Worm (Caenorhabditis elegans) whole organism, young adult: Measurements from ENCODE around the gene ttx-3.

Experiments used
- B0019.2 ChIP-seq: fragments of 200-800 bp; sonication (Bioruptor generic); conservative IDR thresholded peaks from 2 replicates; pipeline ENCODE4 v1.3.6; 2022; ENCODE audit warnings: missing genetic modification reagents, missing genetic modification characterization, missing compliant biosample characterization
- B0336.3 ChIP-seq: fragments of 200-800 bp; sonication (Bioruptor generic); IDR thresholded peaks from 2 replicates; pipeline ENCODE4 v1.3.6; 2022; ENCODE audit warnings: missing genetic modification characterization, missing compliant biosample characterization
- C06A6.2 ChIP-seq: fragments of 200-800 bp; sonication (Bioruptor generic); conservative IDR thresholded peaks from 2 replicates; pipeline ENCODE4 v1.3.6; 2022; ENCODE audit warnings: missing genetic modification characterization, missing compliant biosample characterization
- C17E4.6 ChIP-seq: fragments of 200-800 bp; sonication (Bioruptor generic); IDR thresholded peaks from 2 replicates; pipeline ENCODE4 v1.3.6; 2022; ENCODE audit warnings: missing genetic modification reagents, missing genetic modification characterization, missing compliant biosample characterization
- F23B12.7 ChIP-seq: sonication (generic microtip); optimal IDR thresholded peaks from 2 replicates; lab custom pipeline; 2017; ENCODE audit warnings: missing genetic modification characterization, mild to moderate bottlenecking, missing compliant biosample characterization, antibody characterized with exemption, moderate library complexity; ENCODE audit not compliant: insufficient read depth
- F33H1.4 ChIP-seq: fragments of 200-800 bp; sonication (Bioruptor generic); IDR thresholded peaks from 2 replicates; pipeline ENCODE4 v1.3.6; 2022; ENCODE audit warnings: missing genetic modification reagents, missing genetic modification characterization, missing compliant biosample characterization
- F37B4.10 ChIP-seq: fragments of 200-800 bp; sonication (Bioruptor generic); IDR thresholded peaks from 2 replicates; pipeline ENCODE4 v1.3.6; 2022; ENCODE audit warnings: missing genetic modification characterization, missing compliant biosample characterization
- F39B2.1 ChIP-seq: fragments of 200-800 bp; sonication (Bioruptor generic); IDR thresholded peaks from 2 replicates; pipeline ENCODE4 v1.3.6; 2022; ENCODE audit warnings: missing genetic modification reagents, missing genetic modification characterization, missing compliant biosample characterization
- F52B5.7 ChIP-seq: sonication (generic microtip); optimal IDR thresholded peaks from 2 replicates; lab custom pipeline; 2016; ENCODE audit warnings: mild to moderate bottlenecking, missing genetic modification characterization, missing compliant biosample characterization
- T07F8.4 ChIP-seq: sonication (generic microtip); optimal IDR thresholded peaks from 2 replicates; lab custom pipeline; 2016; ENCODE audit warnings: mild to moderate bottlenecking, missing genetic modification characterization, moderate library complexity, missing compliant biosample characterization
- Y53G8AR.9 ChIP-seq: fragments of 200-800 bp; sonication (Bioruptor generic); conservative IDR thresholded peaks from 2 replicates; pipeline ENCODE4 v1.3.6; 2022; ENCODE audit warnings: missing genetic modification reagents, missing genetic modification characterization, missing compliant biosample characterization
- Y56A3A.18 ChIP-seq: fragments of 200-800 bp; sonication (Bioruptor generic); IDR thresholded peaks from 2 replicates; pipeline ENCODE4 v1.3.6; 2022; ENCODE audit warnings: missing genetic modification reagents, missing genetic modification characterization, missing compliant biosample characterization
- Y95B8A.8 ChIP-seq: fragments of 200-800 bp; sonication (Bioruptor generic); IDR thresholded peaks from 2 replicates; pipeline ENCODE4 v1.3.6; 2022; ENCODE audit warnings: missing genetic modification reagents, missing genetic modification characterization, missing compliant biosample characterization
- aptf-3 ChIP-seq: fragments of 200-800 bp; sonication (Bioruptor generic); IDR thresholded peaks from 2 replicates; pipeline ENCODE4 v1.3.6; 2022; ENCODE audit warnings: missing genetic modification characterization, missing compliant biosample characterization
- attf-3 ChIP-seq: fragments of 200-800 bp; sonication (Bioruptor generic); conservative IDR thresholded peaks from 2 replicates; pipeline ENCODE4 v1.3.6; 2022; ENCODE audit warnings: missing genetic modification reagents, missing genetic modification characterization, missing compliant biosample characterization
- bed-1 ChIP-seq: fragments of 200-800 bp; sonication (Bioruptor generic); IDR thresholded peaks from 2 replicates; pipeline ENCODE4 v1.3.6; 2022; ENCODE audit warnings: missing genetic modification reagents, missing genetic modification characterization, missing compliant biosample characterization
- cebp-2 ChIP-seq: fragments of 200-800 bp; sonication (Bioruptor generic); IDR thresholded peaks from 2 replicates; pipeline ENCODE4 v1.3.6; 2022; ENCODE audit warnings: missing genetic modification characterization, missing compliant biosample characterization
- ceh-27 ChIP-seq: fragments of 200-800 bp; sonication (Bioruptor generic); optimal IDR thresholded peaks from 2 replicates; lab custom pipeline; 2018; ENCODE audit warnings: mild to moderate bottlenecking, missing genetic modification characterization, moderate library complexity, missing compliant biosample characterization
- ceh-40 ChIP-seq: fragments of 200-800 bp; sonication (Bioruptor generic); IDR thresholded peaks from 2 replicates; pipeline ENCODE4 v1.3.6; 2022; ENCODE audit warnings: missing genetic modification characterization, missing compliant biosample characterization
- ceh-58 ChIP-seq: fragments of 200-800 bp; sonication (Bioruptor generic); IDR thresholded peaks from 2 replicates; pipeline ENCODE4 v1.3.6; 2022; ENCODE audit warnings: missing genetic modification characterization, missing compliant biosample characterization
- dox-1 ChIP-seq: fragments of 200-800 bp; sonication (Bioruptor generic); IDR thresholded peaks from 2 replicates; pipeline ENCODE4 v1.3.6; 2022; ENCODE audit warnings: missing genetic modification reagents, missing genetic modification characterization, missing compliant biosample characterization
- dpl-1 ChIP-seq: fragments of 150-350 bp; optimal IDR thresholded peaks from 2 replicates; lab custom pipeline; 2014; ENCODE audit warnings: missing biosample characterization, missing genetic modification reagents, missing genetic modification characterization
- ets-4 ChIP-seq: fragments of 200-800 bp; sonication (Bioruptor generic); optimal IDR thresholded peaks from 2 replicates; lab custom pipeline; 2018; ENCODE audit warnings: mild to moderate bottlenecking, missing genetic modification characterization, missing compliant biosample characterization
- him-1 ChIP-seq: sonication (generic microtip); optimal IDR thresholded peaks from 2 replicates; lab custom pipeline; 2016; ENCODE audit warnings: missing genotype, missing genetic modification reagents, missing genetic modification characterization, missing compliant biosample characterization
- hlh-26 ChIP-seq: fragments of 200-800 bp; sonication (Bioruptor generic); conservative IDR thresholded peaks from 2 replicates; pipeline ENCODE4 v1.3.6; 2022; ENCODE audit warnings: missing genetic modification reagents, missing genetic modification characterization, missing compliant biosample characterization
- hsf-1 ChIP-seq: fragments of 200-800 bp; sonication (Bioruptor generic); IDR thresholded peaks from 2 replicates; pipeline ENCODE4 v1.3.6; 2022; ENCODE audit warnings: missing genetic modification reagents, missing genetic modification characterization, missing compliant biosample characterization
- lin-40 ChIP-seq: sonication (generic microtip); optimal IDR thresholded peaks from 2 replicates; lab custom pipeline; 2016; ENCODE audit warnings: missing genetic modification characterization, mild to moderate bottlenecking, missing compliant biosample characterization, missing genotype, missing genetic modification reagents
- lin-54 ChIP-seq: fragments of 200-800 bp; sonication (Bioruptor generic); optimal IDR thresholded peaks from 2 replicates; lab custom pipeline; 2018; ENCODE audit warnings: mild to moderate bottlenecking, missing genetic modification characterization, missing compliant biosample characterization
- madf-3 ChIP-seq: fragments of 200-800 bp; sonication (Bioruptor generic); IDR thresholded peaks from 2 replicates; pipeline ENCODE4 v1.3.6; 2022; ENCODE audit warnings: missing genetic modification reagents, missing genetic modification characterization, missing compliant biosample characterization
- madf-6 ChIP-seq: fragments of 200-800 bp; sonication (Bioruptor generic); IDR thresholded peaks from 2 replicates; pipeline ENCODE4 v1.3.6; 2022; ENCODE audit warnings: missing genetic modification reagents, missing genetic modification characterization, missing compliant biosample characterization
- madf-8 ChIP-seq: fragments of 200-800 bp; sonication (Bioruptor generic); conservative IDR thresholded peaks from 2 replicates; pipeline ENCODE4 v1.3.6; 2022; ENCODE audit warnings: missing genetic modification reagents, missing genetic modification characterization, missing compliant biosample characterization
- mcd-1 ChIP-seq: fragments of 200-800 bp; sonication (Bioruptor generic); IDR thresholded peaks from 2 replicates; pipeline ENCODE4 v1.3.6; 2022; ENCODE audit warnings: missing genetic modification reagents, missing genetic modification characterization, missing compliant biosample characterization
- mel-28 ChIP-seq: sonication (generic microtip); optimal IDR thresholded peaks from 2 replicates; lab custom pipeline; 2016; ENCODE audit warnings: borderline replicate concordance, mild to moderate bottlenecking, missing genetic modification characterization, missing compliant biosample characterization
- mes-4 ChIP-seq: sonication (generic microtip); optimal IDR thresholded peaks from 2 replicates; lab custom pipeline; 2016; ENCODE audit warnings: missing genotype, missing genetic modification characterization, missing compliant biosample characterization
- mxl-1 ChIP-seq: sonication (generic microtip); optimal IDR thresholded peaks from 2 replicates; lab custom pipeline; 2016; ENCODE audit warnings: missing genetic modification characterization, missing compliant biosample characterization
- nfya-2 ChIP-seq: fragments of 200-800 bp; sonication (Bioruptor generic); IDR thresholded peaks from 2 replicates; pipeline ENCODE4 v1.3.6; 2022; ENCODE audit warnings: missing genetic modification reagents, missing genetic modification characterization, missing compliant biosample characterization
- nhr-120 ChIP-seq: fragments of 200-800 bp; sonication (Bioruptor generic); IDR thresholded peaks from 2 replicates; pipeline ENCODE4 v1.3.6; 2022; ENCODE audit warnings: missing genetic modification characterization, missing compliant biosample characterization
- nhr-179 ChIP-seq: sonication (generic microtip); optimal IDR thresholded peaks from 2 replicates; lab custom pipeline; 2016; ENCODE audit warnings: mild to moderate bottlenecking, missing genetic modification characterization, missing compliant biosample characterization
- nhr-27 ChIP-seq: fragments of 200-800 bp; sonication (Bioruptor generic); optimal IDR thresholded peaks from 2 replicates; lab custom pipeline; 2018; ENCODE audit warnings: mild to moderate bottlenecking, missing genetic modification characterization, moderate library complexity, missing compliant biosample characterization
- nhr-90 ChIP-seq: sonication (generic microtip); optimal IDR thresholded peaks from 2 replicates; lab custom pipeline; 2016; ENCODE audit warnings: missing genotype, mild to moderate bottlenecking, missing genetic modification characterization, missing compliant biosample characterization
- snpc-1.1 ChIP-seq: sonication (generic microtip); optimal IDR thresholded peaks from 2 replicates; lab custom pipeline; 2017; ENCODE audit warnings: missing genetic modification characterization, mild to moderate bottlenecking, missing compliant biosample characterization, antibody characterized with exemption, moderate library complexity, missing genotype, missing genetic modification reagents; ENCODE audit not compliant: insufficient read depth
- snpc-4 ChIP-seq, 5 experiments: fragments of 150-350 bp in 1 of 5; sonication (generic microtip) in 4 of 5; optimal IDR thresholded peaks; 2 replicates each; lab custom pipeline; 2014 to 2018; ENCODE audit warnings: missing genetic modification characterization in 5 of 5, missing biosample characterization in 3 of 5, antibody characterized with exemption in 2 of 5, mild to moderate bottlenecking in 2 of 5, missing compliant biosample characterization in 2 of 5, missing genotype in 2 of 5, moderate library complexity in 2 of 5, missing genetic modification reagents in 1 of 5
- tbp1 ChIP-seq: fragments of 200-800 bp; sonication (Bioruptor generic); optimal IDR thresholded peaks from 2 replicates; lab custom pipeline; 2018; ENCODE audit warnings: mild to moderate bottlenecking, missing genetic modification characterization, missing compliant biosample characterization
- unc-130 ChIP-seq: sonication (generic microtip); optimal IDR thresholded peaks from 2 replicates; lab custom pipeline; 2016; ENCODE audit warnings: missing genetic modification reagents, missing genetic modification characterization, missing compliant biosample characterization
- xnd-1 ChIP-seq: sonication (generic microtip); optimal IDR thresholded peaks from 2 replicates; lab custom pipeline; 2016; ENCODE audit warnings: missing genotype, missing genetic modification reagents, missing genetic modification characterization, missing compliant biosample characterization
- zfh-2 ChIP-seq: fragments of 200-800 bp; sonication (Bioruptor generic); conservative IDR thresholded peaks from 2 replicates; pipeline ENCODE4 v1.3.6; 2022; ENCODE audit warnings: missing genetic modification reagents, missing genetic modification characterization, missing compliant biosample characterization
- ztf-28 ChIP-seq: fragments of 200-800 bp; sonication (Bioruptor generic); IDR thresholded peaks from 2 replicates; pipeline ENCODE4 v1.3.6; 2022; ENCODE audit warnings: missing genetic modification reagents, missing genetic modification characterization, missing compliant biosample characterization

The ttx-3 gene

ce11 chrX:11757666-11758065, 11.5 kb downstream of the ttx-3 start (continued):
- TF ChIP-seq snpc-1.1 (tag; lab: Kevin White, UChicago) = peak; percentile 36
- peak; percentile 73 for TF ChIP-seq ceh-40
- TF ChIP-seq Y56A3A.18 (GFP tag; lab: Robert Waterston, UW) = peak; percentile 92
- TF ChIP-seq bed-1 (GFP tag; lab: Robert Waterston, UW) = 0 out of 2 replicates have a peak, but pooled peaks have one; percentile 48
- TF ChIP-seq hlh-26 (GFP tag; lab: Robert Waterston, UW) = no peak
- TF ChIP-seq aptf-3 = no peak
- TF ChIP-seq F33H1.4 (GFP tag; lab: Robert Waterston, UW) = no peak
- TF ChIP-seq C06A6.2 (GFP tag; lab: Robert Waterston, UW) = peak; percentile 64; the same call in 1 of the 2 replicates
- no peak; the same call in 1 of the 2 replicates for TF ChIP-seq dox-1
- TF ChIP-seq lin-40 = peak; percentile 73
- TF ChIP-seq snpc-4 (GFP tag; optimal IDR thresholded peaks at IDR 0.05; lab: Kevin White, UChicago) = peak; percentile 82
- peak in 1 of 4 experiments; percentile 83 for TF ChIP-seq snpc-4 (tag; optimal IDR thresholded peaks at IDR 0.05; lab: Kevin White, UChicago)
- 0 out of 2 replicates have a peak, but pooled peaks have one; percentile 77 for TF ChIP-seq nhr-120 (GFP tag; lab: Robert Waterston, UW)
- TF ChIP-seq C17E4.6 (GFP tag; lab: Robert Waterston, UW) = peak; percentile 75; the same call in 1 of the 2 replicates
- TF ChIP-seq madf-3 = no peak
- peak; percentile 90 for TF ChIP-seq T07F8.4 (tag; lab: Kevin White, UChicago)
- no peak for TF ChIP-seq Y95B8A.8 (GFP tag; lab: Robert Waterston, UW)
- peak; percentile 99 for TF ChIP-seq tbp1
- TF ChIP-seq Y53G8AR.9 (GFP tag; lab: Robert Waterston, UW) = no peak; the same call in 1 of the 2 replicates
- TF ChIP-seq ceh-27 (GFP tag; lab: Kevin White, UChicago) = peak; percentile 85
- 0 out of 2 replicates have a peak, but pooled peaks have one; percentile 54 for TF ChIP-seq hsf-1 (GFP tag; lab: Robert Waterston, UW)
- no peak for TF ChIP-seq ceh-58 (GFP tag; lab: Robert Waterston, UW)
- no peak for TF ChIP-seq ets-4 (GFP tag; lab: Kevin White, UChicago)
- peak; percentile 96 for TF ChIP-seq him-1 (tag; lab: Kevin White, UChicago)
- peak; percentile 68 for TF ChIP-seq mcd-1
- no peak for TF ChIP-seq B0336.3
- peak; percentile 89; the same call in 1 of the 2 replicates for TF ChIP-seq ztf-28
- TF ChIP-seq nhr-90 (tag; lab: Kevin White, UChicago) = peak; percentile 90
- TF ChIP-seq F52B5.7 (tag; lab: Kevin White, UChicago) = peak; percentile 56
- no peak for TF ChIP-seq xnd-1 (tag; lab: Kevin White, UChicago)
- TF ChIP-seq mes-4 = peak; percentile 88
- TF ChIP-seq mel-28 (tag; lab: Kevin White, UChicago) = no peak
- TF ChIP-seq lin-54 (GFP tag; lab: Kevin White, UChicago) = peak; percentile 59
- 0 out of 2 replicates have a peak, but pooled peaks have one; percentile 70 for TF ChIP-seq nfya-2
- TF ChIP-seq F37B4.10 (GFP tag; lab: Robert Waterston, UW) = 0 out of 2 replicates have a peak, but pooled peaks have one; percentile 44
- TF ChIP-seq madf-8 (GFP tag; lab: Robert Waterston, UW) = no peak
- 0 out of 2 replicates have a peak, but pooled peaks have one; percentile 87 for TF ChIP-seq cebp-2 (GFP tag; lab: Robert Waterston, UW)
- TF ChIP-seq zfh-2 (GFP tag; lab: Robert Waterston, UW) = no peak
- TF ChIP-seq mxl-1 (tag; lab: Kevin White, UChicago) = peak; percentile 93
- peak; percentile 73 for TF ChIP-seq madf-6 (GFP tag; lab: Robert Waterston, UW)
- no peak for TF ChIP-seq nhr-179 (tag; lab: Kevin White, UChicago)
- peak; percentile 55; the same call in 1 of the 2 replicates for TF ChIP-seq B0019.2 (GFP tag; lab: Robert Waterston, UW)
- peak; percentile 48 for TF ChIP-seq unc-130 (GFP tag; lab: Kevin White, UChicago)
- TF ChIP-seq F23B12.7 (tag; lab: Kevin White, UChicago) = peak; percentile 90
- peak; percentile 35 for TF ChIP-seq nhr-27 (tag; lab: Kevin White, UChicago)
- no peak for TF ChIP-seq dpl-1 (GFP tag; lab: Kevin White, UChicago)
- TF ChIP-seq attf-3 (GFP tag; lab: Robert Waterston, UW) = no peak; the same call in 1 of the 2 replicates
- TF ChIP-seq F39B2.1 (GFP tag; lab: Robert Waterston, UW) = 0 out of 2 replicates have a peak, but pooled peaks have one; percentile 52
